Fruit fly (Drosophila melanogaster) whole organism, embryonic: ENCODE measurements around the gene GXIVsPLA2.

Source experiments
- Ada2b ChIP-seq: fragments of 200-800 bp; sonication (Bioruptor generic); IDR thresholded peaks from 2 replicates; pipeline ENCODE4 v1.3.6; 2022; ENCODE audit warnings: missing biosample characterization, missing genetic modification characterization
- Adf1 ChIP-seq: fragments of 200-800 bp; sonication (Bioruptor generic); IDR thresholded peaks from 2 replicates; pipeline ENCODE4 v1.3.6; 2022; ENCODE audit warnings: missing biosample characterization, missing genetic modification characterization
- Antp ChIP-seq: fragments of 200-800 bp; sonication (Bioruptor generic); optimal IDR thresholded peaks from 3 replicates; lab custom pipeline; 2016; ENCODE audit warnings: missing biosample characterization, missing genetic modification characterization
- Awh ChIP-seq: fragments of 200-800 bp; sonication (Bioruptor generic); IDR thresholded peaks from 2 replicates; pipeline ENCODE4, ENCODE4 v1.3.6; 2022; ENCODE audit warnings: missing biosample characterization, missing genetic modification characterization
- Bdp1 ChIP-seq: fragments of 200-800 bp; sonication (Bioruptor generic); optimal IDR thresholded peaks from 3 replicates; lab custom pipeline; 2016; ENCODE audit warnings: missing biosample characterization, missing genetic modification characterization
- CG10543 ChIP-seq: fragments of 200-800 bp; sonication (Bioruptor generic); optimal IDR thresholded peaks from 3 replicates; lab custom pipeline; 2017; ENCODE audit warnings: missing biosample characterization, mild to moderate bottlenecking, missing genetic modification characterization, moderate library complexity
- CG10979 ChIP-seq: fragments of 200-800 bp; sonication (Bioruptor generic); optimal IDR thresholded peaks from 2 replicates; lab custom pipeline; 2018; ENCODE audit warnings: missing biosample characterization, mild to moderate bottlenecking, missing genetic modification characterization, moderate library complexity
- CG11247 ChIP-seq: fragments of 200-800 bp; sonication (Bioruptor generic); IDR thresholded peaks from 2 replicates; pipeline ENCODE4 v1.3.6; 2022; ENCODE audit warnings: missing biosample characterization, missing genetic modification characterization
- CG13287 ChIP-seq: fragments of 200-800 bp; sonication (Bioruptor generic); IDR thresholded peaks from 2 replicates; pipeline ENCODE4 v1.3.6; 2022; ENCODE audit warnings: missing biosample characterization, missing genetic modification characterization; ENCODE audit not compliant: partially characterized antibody
- CG13424 ChIP-seq: fragments of 200-800 bp; sonication (Bioruptor generic); optimal IDR thresholded peaks from 2 replicates; lab custom pipeline; 2019; ENCODE audit warnings: missing biosample characterization, mild to moderate bottlenecking, missing genetic modification characterization, moderate library complexity
- CG13624 ChIP-seq: fragments of 200-800 bp; sonication (Bioruptor generic); optimal IDR thresholded peaks from 2 replicates; lab custom pipeline; 2016; ENCODE audit warnings: missing biosample characterization, missing genetic modification characterization
- CG2129 ChIP-seq: fragments of 200-800 bp; sonication (Bioruptor generic); IDR thresholded peaks from 2 replicates; pipeline ENCODE4 v1.3.6; 2022; ENCODE audit warnings: missing biosample characterization, missing genetic modification characterization; ENCODE audit not compliant: partially characterized antibody
- CG31441 ChIP-seq: fragments of 200-800 bp; sonication (Bioruptor generic); IDR thresholded peaks from 2 replicates; pipeline ENCODE4 v1.3.6; 2022; ENCODE audit warnings: missing biosample characterization, missing genetic modification characterization
- CG3838 ChIP-seq: fragments of 200-800 bp; sonication (Bioruptor generic); optimal IDR thresholded peaks from 3 replicates; lab custom pipeline; 2016; ENCODE audit warnings: missing biosample characterization, missing genetic modification characterization
- CG3995 ChIP-seq: fragments of 200-800 bp; sonication (Bioruptor generic); optimal IDR thresholded peaks from 3 replicates; lab custom pipeline; 2016; ENCODE audit warnings: missing biosample characterization, missing genetic modification characterization
- CG4617 ChIP-seq: fragments of 200-800 bp; sonication (Bioruptor generic); optimal IDR thresholded peaks from 3 replicates; lab custom pipeline; 2016; ENCODE audit warnings: missing biosample characterization, missing genetic modification characterization, borderline replicate concordance
- CG7928 ChIP-seq: fragments of 200-800 bp; sonication (Bioruptor generic); optimal IDR thresholded peaks from 2 replicates; lab custom pipeline; 2017; ENCODE audit warnings: missing biosample characterization, mild to moderate bottlenecking, missing genetic modification characterization
- CHES-1-like ChIP-seq: fragments of 200-800 bp; sonication (Bioruptor generic); optimal IDR thresholded peaks from 2 replicates; lab custom pipeline; 2016; ENCODE audit warnings: missing biosample characterization, missing genetic modification characterization
- Dp ChIP-seq: fragments of 200-800 bp; sonication (Bioruptor generic); optimal IDR thresholded peaks from 2 replicates; lab custom pipeline; 2018; ENCODE audit warnings: missing biosample characterization, mild to moderate bottlenecking, missing genetic modification characterization, moderate library complexity
- Dref ChIP-seq: fragments of 200-800 bp; sonication (Bioruptor generic); IDR thresholded peaks from 2 replicates; pipeline ENCODE4 v1.3.6; 2022; ENCODE audit warnings: missing biosample characterization, missing genetic modification characterization
- E2f2 ChIP-seq: fragments of 200-800 bp; sonication (Bioruptor generic); IDR thresholded peaks from 2 replicates; pipeline ENCODE4 v1.3.6; 2022; ENCODE audit warnings: missing biosample characterization, missing genetic modification characterization
- HLH4C ChIP-seq: fragments of 200-800 bp; sonication (Bioruptor generic); IDR thresholded peaks from 3 replicates; pipeline ENCODE4 v1.3.6; 2022; ENCODE audit warnings: missing biosample characterization, missing genetic modification characterization; ENCODE audit not compliant: partially characterized antibody
- HLH54F ChIP-seq: fragments of 200-800 bp; sonication (Bioruptor generic); optimal IDR thresholded peaks from 3 replicates; lab custom pipeline; 2016; ENCODE audit warnings: missing biosample characterization, missing genetic modification characterization
- HmgZ ChIP-seq: fragments of 200-800 bp; sonication (Bioruptor generic); optimal IDR thresholded peaks from 2 replicates; lab custom pipeline; 2018; ENCODE audit warnings: missing biosample characterization, mild to moderate bottlenecking, missing genetic modification characterization
- Hmx ChIP-seq: fragments of 200-800 bp; sonication (Bioruptor generic); optimal IDR thresholded peaks from 2 replicates; lab custom pipeline; 2016; ENCODE audit warnings: missing biosample characterization, missing genetic modification characterization
- Hr3 ChIP-seq: fragments of 200-800 bp; sonication (Bioruptor generic); optimal IDR thresholded peaks from 3 replicates; lab custom pipeline; 2016; ENCODE audit warnings: missing biosample characterization, missing genetic modification characterization
- Mad ChIP-seq: fragments of 200-800 bp; sonication (Bioruptor generic); optimal IDR thresholded peaks from 2 replicates; lab custom pipeline; 2016; ENCODE audit warnings: missing biosample characterization, missing genetic modification characterization
- Max ChIP-seq: fragments of 200-800 bp; sonication (Bioruptor generic); optimal IDR thresholded peaks from 2 replicates; lab custom pipeline; 2016; ENCODE audit warnings: missing biosample characterization, mild to moderate bottlenecking, missing genetic modification characterization
- Pdp1 ChIP-seq, 2 experiments: fragments of 200-800 bp; sonication (Bioruptor generic); optimal IDR thresholded peaks; 3 replicates each; lab custom pipeline; 2016; ENCODE audit warnings: missing biosample characterization in 2 of 2, missing genetic modification characterization in 2 of 2, mild to moderate bottlenecking in 1 of 2, moderate library complexity in 1 of 2
- Ravus ChIP-seq: fragments of 200-800 bp; sonication (Bioruptor generic); IDR thresholded peaks from 2 replicates; pipeline ENCODE4 v1.3.6; 2022; ENCODE audit warnings: missing biosample characterization, missing genetic modification characterization
- Rx ChIP-seq: fragments of 200-800 bp; sonication (Bioruptor generic); IDR thresholded peaks from 2 replicates; pipeline ENCODE4 v1.3.6; 2022; ENCODE audit warnings: missing biosample characterization, missing genetic modification characterization
- Scr ChIP-seq: fragments of 200-800 bp; sonication (Bioruptor generic); IDR thresholded peaks from 2 replicates; pipeline ENCODE4 v1.3.6; 2022; ENCODE audit warnings: missing biosample characterization, missing genetic modification characterization; ENCODE audit not compliant: partially characterized antibody
- btn ChIP-seq: fragments of 200-800 bp; sonication (Bioruptor generic); optimal IDR thresholded peaks from 2 replicates; lab custom pipeline; 2016; ENCODE audit warnings: missing biosample characterization, missing genetic modification characterization
- caup ChIP-seq: fragments of 200-800 bp; sonication (Bioruptor generic); optimal IDR thresholded peaks from 3 replicates; lab custom pipeline; 2017; ENCODE audit warnings: missing biosample characterization, mild to moderate bottlenecking, missing genetic modification characterization, moderate library complexity; ENCODE audit not compliant: severe bottlenecking
- chn ChIP-seq: fragments of 200-800 bp; sonication (Bioruptor generic); optimal IDR thresholded peaks from 2 replicates; lab custom pipeline; 2016; ENCODE audit warnings: missing biosample characterization, missing genetic modification characterization
- crol ChIP-seq: fragments of 200-800 bp; sonication (Bioruptor generic); IDR thresholded peaks from 2 replicates; pipeline ENCODE4 v1.3.6; 2022; ENCODE audit warnings: missing biosample characterization, missing genetic modification characterization
- dm ChIP-seq: fragments of 200-800 bp; sonication (Bioruptor generic); optimal IDR thresholded peaks from 3 replicates; lab custom pipeline; 2016; ENCODE audit warnings: missing biosample characterization, missing genetic modification characterization
- dpn ChIP-seq, 2 experiments: fragments of 200-800 bp; sonication (Bioruptor generic); optimal IDR thresholded peaks; 3 replicates each; lab custom pipeline; 2016; ENCODE audit warnings: missing biosample characterization in 2 of 2, missing genetic modification characterization in 2 of 2
- eyg ChIP-seq: fragments of 200-800 bp; sonication (Bioruptor generic); optimal IDR thresholded peaks from 3 replicates; lab custom pipeline; 2016; ENCODE audit warnings: missing biosample characterization, missing genetic modification characterization
- fru ChIP-seq: fragments of >200 bp; optimal IDR thresholded peaks from 2 replicates; lab custom pipeline; 2017
- gsb-n ChIP-seq: fragments of 200-800 bp; sonication (Bioruptor generic); optimal IDR thresholded peaks from 3 replicates; lab custom pipeline; 2018; ENCODE audit warnings: missing biosample characterization, mild to moderate bottlenecking, missing genetic modification characterization
- jumu ChIP-seq: fragments of 200-800 bp; sonication (Bioruptor generic); optimal IDR thresholded peaks from 3 replicates; lab custom pipeline; 2016; ENCODE audit warnings: missing biosample characterization, missing genetic modification characterization
- nerfin-1 ChIP-seq: fragments of 200-800 bp; sonication (Bioruptor generic); optimal IDR thresholded peaks from 3 replicates; lab custom pipeline; 2019; ENCODE audit warnings: missing biosample characterization, mild to moderate bottlenecking, missing genetic modification characterization, moderate library complexity
- nerfin-2 ChIP-seq: fragments of 200-800 bp; sonication (Bioruptor generic); IDR thresholded peaks from 2 replicates; pipeline ENCODE4 v1.3.6; 2022; ENCODE audit warnings: missing biosample characterization, missing genetic modification characterization; ENCODE audit not compliant: partially characterized antibody
- prd ChIP-seq, 3 experiments: fragments of >200 bp in 2 of 3; fragments of 200-800 bp in 1 of 3; sonication (Bioruptor generic) in 1 of 3; optimal IDR thresholded peaks in 2 of 3; IDR thresholded peaks in 1 of 3; 2 replicates in 2 of 3; 3 replicates in 1 of 3; pipeline versions ENCODE4 v1.3.6 to Lab custom; 2017 to 2022; ENCODE audit warnings: missing biosample characterization in 1 of 3, missing genetic modification characterization in 1 of 3
- scrt ChIP-seq: fragments of 200-800 bp; sonication (Bioruptor generic); optimal IDR thresholded peaks from 2 replicates; lab custom pipeline; 2018; ENCODE audit warnings: missing biosample characterization, mild to moderate bottlenecking, missing genetic modification characterization, moderate library complexity
- twi ChIP-seq: fragments of 200-800 bp; optimal IDR thresholded peaks from 2 replicates; lab custom pipeline; 2019; ENCODE audit warnings: missing biosample characterization, mild to moderate bottlenecking, missing genetic modification characterization, moderate library complexity
- zen ChIP-seq: fragments of 200-800 bp; sonication (Bioruptor generic); optimal IDR thresholded peaks from 3 replicates; lab custom pipeline; 2018; ENCODE audit warnings: missing biosample characterization, mild to moderate bottlenecking, missing genetic modification characterization, moderate library complexity

GXIVsPLA2 gene

dm6 chr3L:15967588-15968500 is 12.9 kb downstream of the GXIVsPLA2 start, which contains the start of the genes Brr2 and CG10516 (continued):
- TF ChIP-seq Max (GFP tag; lab: Kevin White, UChicago) (peak; percentile 68), Dref (GFP tag; lab: Robert Waterston, UW) (peak; percentile 79), prd (optimal IDR thresholded peaks at IDR 0.05; lab: Kevin White, UChicago) (no peak), prd (GFP tag; IDR thresholded peaks at IDR 0.05; lab: Robert Waterston, UW) (0 out of 3 replicates have a peak, but pooled peaks have one; percentile 17), CG7928 (GFP tag; lab: Kevin White, UChicago) (peak; percentile 30), eyg (GFP tag; lab: Kevin White, UChicago) (peak; percentile 41), gsb-n (tag; lab: Kevin White, UChicago) (no peak), Awh (GFP tag; lab: Robert Waterston, UW) (0 out of 2 replicates have a peak, but pooled peaks have one; percentile 21), Rx (no peak), HmgZ (tag; lab: Kevin White, UChicago) (peak; percentile 50), CG3838 (GFP tag; lab: Kevin White, UChicago) (no peak), Antp (GFP tag; lab: Kevin White, UChicago) (peak; percentile 10), Bdp1 (GFP tag; lab: Kevin White, UChicago) (no peak), Ada2b (GFP tag; lab: Robert Waterston, UW) (no peak), Pdp1 (GFP tag; optimal IDR thresholded peaks at IDR 0.05; lab: Kevin White, UChicago) (peak; percentile 6 to 8), Dp (GFP tag; lab: Kevin White, UChicago) (peak; percentile 86), CG11247 (no peak), CG13424 (peak; percentile 49), dpn (GFP tag; optimal IDR thresholded peaks at IDR 0.05; lab: Kevin White, UChicago) (peak in 1 of 2 experiments; percentile 22), Scr (GFP tag; lab: Robert Waterston, UW) (peak; percentile 34), CG13624 (GFP tag; lab: Kevin White, UChicago) (peak; percentile 50), CG3995 (no peak), nerfin-1 (tag; lab: Kevin White, UChicago) (peak; percentile 19), caup (GFP tag; lab: Kevin White, UChicago) (no peak), CG10979 (no peak), zen (tag; lab: Kevin White, UChicago) (peak; percentile 15), crol (no peak), Hmx (GFP tag; lab: Kevin White, UChicago) (no peak), HLH4C (GFP tag; lab: Robert Waterston, UW) (0 out of 3 replicates have a peak, but pooled peaks have one; percentile 37), Ravus (no peak), Adf1 (GFP tag; lab: Robert Waterston, UW) (peak; percentile 97), jumu (peak; percentile 43), fru (lab: Kevin White, UChicago) (no peak), CHES-1-like (GFP tag; lab: Kevin White, UChicago) (peak; percentile 23), dm (GFP tag; lab: Kevin White, UChicago) (peak; percentile 21), E2f2 (GFP tag; lab: Robert Waterston, UW) (peak; percentile 94), Mad (GFP tag; lab: Kevin White, UChicago) (peak; percentile 35), Hr3 (GFP tag; lab: Kevin White, UChicago) (peak; percentile 37), CG4617 (GFP tag; lab: Kevin White, UChicago) (peak; percentile 80), chn (GFP tag; lab: Kevin White, UChicago) (peak; percentile 27), twi (tag; lab: Kevin White, UChicago) (peak; percentile 19), CG10543 (GFP tag; lab: Kevin White, UChicago) (peak; percentile 36), nerfin-2 (GFP tag; lab: Robert Waterston, UW) (0 out of 2 replicates have a peak, but pooled peaks have one; percentile 23), CG13287 (GFP tag; lab: Robert Waterston, UW) (peak; percentile 62), btn (no peak), CG2129 (GFP tag; lab: Robert Waterston, UW) (no peak), CG31441 (GFP tag; lab: Robert Waterston, UW) (peak; percentile 73), HLH54F (GFP tag; lab: Kevin White, UChicago) (peak; percentile 37), scrt (GFP tag; lab: Kevin White, UChicago) (no peak)
